Worm (Caenorhabditis elegans) whole organism, late embryonic: Measurements from ENCODE around the gene C54F6.3.

ENCODE experiments used
- C08G9.2 ChIP-seq: sonication (generic microtip); optimal IDR thresholded peaks from 2 replicates; lab custom pipeline; 2016; ENCODE audit warnings: mild to moderate bottlenecking, missing genetic modification characterization, moderate library complexity, missing compliant biosample characterization
- F13H6.1 ChIP-seq: sonication (generic microtip); optimal IDR thresholded peaks from 2 replicates; lab custom pipeline; 2016; ENCODE audit warnings: missing genetic modification characterization, missing compliant biosample characterization
- ama-1 ChIP-seq: fragments of 150-350 bp; optimal IDR thresholded peaks from 2 replicates; lab custom pipeline; 2014
- ceh-14 ChIP-seq: sonication (generic microtip); optimal IDR thresholded peaks from 2 replicates; lab custom pipeline; 2016; ENCODE audit warnings: missing genotype, missing genetic modification characterization, missing compliant biosample characterization
- ceh-18 ChIP-seq: sonication (generic microtip); optimal IDR thresholded peaks from 2 replicates; lab custom pipeline; 2016; ENCODE audit warnings: missing genetic modification characterization, missing compliant biosample characterization
- ceh-22 ChIP-seq: sonication (generic microtip); optimal IDR thresholded peaks from 2 replicates; lab custom pipeline; 2017; ENCODE audit warnings: missing biosample characterization, missing genetic modification characterization
- ceh-24 ChIP-seq: sonication (generic microtip); optimal IDR thresholded peaks from 2 replicates; lab custom pipeline; 2016; ENCODE audit warnings: mild to moderate bottlenecking, missing genetic modification characterization, missing compliant biosample characterization
- ceh-31 ChIP-seq: sonication (generic microtip); optimal IDR thresholded peaks from 2 replicates; lab custom pipeline; 2016; ENCODE audit warnings: missing genetic modification characterization, missing compliant biosample characterization
- ceh-45 ChIP-seq: fragments of 200-800 bp; sonication (Bioruptor generic); IDR thresholded peaks from 2 replicates; pipeline ENCODE4 v1.3.6; 2022; ENCODE audit warnings: missing genetic modification reagents, missing genetic modification characterization, missing compliant biosample characterization
- ceh-9 ChIP-seq: sonication (generic microtip); optimal IDR thresholded peaks from 2 replicates; lab custom pipeline; 2016; ENCODE audit warnings: mild to moderate bottlenecking, missing genetic modification characterization, inconsistent platforms, missing compliant biosample characterization
- che-1 ChIP-seq: sonication (generic microtip); optimal IDR thresholded peaks from 2 replicates; lab custom pipeline; 2016; ENCODE audit warnings: mild to moderate bottlenecking, missing genetic modification characterization, missing compliant biosample characterization
- dmd-4 ChIP-seq: sonication (generic microtip); optimal IDR thresholded peaks from 2 replicates; lab custom pipeline; 2016; ENCODE audit warnings: borderline replicate concordance, missing genetic modification characterization, missing compliant biosample characterization
- elt-4 ChIP-seq: sonication (generic microtip); optimal IDR thresholded peaks from 2 replicates; lab custom pipeline; 2016; ENCODE audit warnings: missing genetic modification characterization, missing compliant biosample characterization
- ets-4 ChIP-seq: sonication (generic microtip); optimal IDR thresholded peaks from 2 replicates; lab custom pipeline; 2016; ENCODE audit warnings: missing genetic modification characterization, missing compliant biosample characterization
- eyg-1 ChIP-seq: sonication (generic microtip); optimal IDR thresholded peaks from 2 replicates; lab custom pipeline; 2016; ENCODE audit warnings: missing genotype, missing genetic modification characterization, missing compliant biosample characterization
- fax-1 ChIP-seq: sonication (generic microtip); optimal IDR thresholded peaks from 2 replicates; lab custom pipeline; 2016; ENCODE audit warnings: missing genotype, missing genetic modification characterization, missing compliant biosample characterization
- fkh-10 ChIP-seq: fragments of 150-350 bp; optimal IDR thresholded peaks from 2 replicates; lab custom pipeline; 2014; ENCODE audit warnings: missing biosample characterization, missing genetic modification reagents, missing genetic modification characterization
- gmeb-2 ChIP-seq: sonication (generic microtip); optimal IDR thresholded peaks from 2 replicates; lab custom pipeline; 2016; ENCODE audit warnings: missing genetic modification characterization, inconsistent platforms, missing compliant biosample characterization
- hlh-15 ChIP-seq: sonication (generic microtip); optimal IDR thresholded peaks from 2 replicates; lab custom pipeline; 2016; ENCODE audit warnings: missing genetic modification characterization, missing compliant biosample characterization
- hlh-6 ChIP-seq: sonication (generic microtip); optimal IDR thresholded peaks from 2 replicates; lab custom pipeline; 2016; ENCODE audit warnings: missing genotype, missing genetic modification characterization, missing compliant biosample characterization
- hlh-8 ChIP-seq: sonication (generic microtip); optimal IDR thresholded peaks from 2 replicates; lab custom pipeline; 2016; ENCODE audit warnings: missing genotype, missing genetic modification characterization, missing compliant biosample characterization
- mec-3 ChIP-seq: sonication (generic microtip); optimal IDR thresholded peaks from 2 replicates; lab custom pipeline; 2016; ENCODE audit warnings: borderline replicate concordance, missing genetic modification characterization, missing compliant biosample characterization
- nfya-1 ChIP-seq: sonication (generic microtip); optimal IDR thresholded peaks from 2 replicates; lab custom pipeline; 2017; ENCODE audit warnings: missing genetic modification characterization, mild to moderate bottlenecking, missing compliant biosample characterization, antibody characterized with exemption, moderate library complexity
- nhr-11 ChIP-seq: fragments of 150-350 bp; optimal IDR thresholded peaks from 2 replicates; lab custom pipeline; 2014; ENCODE audit warnings: missing biosample characterization, missing genetic modification characterization
- nhr-232 ChIP-seq: sonication (generic microtip); optimal IDR thresholded peaks from 2 replicates; lab custom pipeline; 2016; ENCODE audit warnings: missing genetic modification characterization, missing compliant biosample characterization
- npax-4 ChIP-seq: sonication (generic microtip); optimal IDR thresholded peaks from 2 replicates; lab custom pipeline; 2016; ENCODE audit warnings: missing genetic modification characterization, missing compliant biosample characterization
- odd-2 ChIP-seq: sonication (generic microtip); optimal IDR thresholded peaks from 2 replicates; lab custom pipeline; 2017; ENCODE audit warnings: antibody characterized with exemption, mild to moderate bottlenecking, missing genetic modification characterization, missing compliant biosample characterization
- pag-3 ChIP-seq: sonication (generic microtip); optimal IDR thresholded peaks from 2 replicates; lab custom pipeline; 2016; ENCODE audit warnings: missing compliant biosample characterization, missing genetic modification characterization, borderline replicate concordance
- pha-2 ChIP-seq: sonication (generic microtip); optimal IDR thresholded peaks from 2 replicates; lab custom pipeline; 2017; ENCODE audit warnings: mild to moderate bottlenecking, missing genetic modification characterization, missing compliant biosample characterization
- pqm-1 ChIP-seq: sonication (generic microtip); optimal IDR thresholded peaks from 2 replicates; lab custom pipeline; 2016; ENCODE audit warnings: missing genetic modification characterization, missing compliant biosample characterization
- ref-2 ChIP-seq: sonication (generic microtip); optimal IDR thresholded peaks from 2 replicates; lab custom pipeline; 2016; ENCODE audit warnings: missing genetic modification characterization, missing compliant biosample characterization
- sdc-2 ChIP-seq: sonication (generic microtip); optimal IDR thresholded peaks from 2 replicates; lab custom pipeline; 2016; ENCODE audit warnings: missing genotype, missing genetic modification characterization, missing compliant biosample characterization
- sox-2 ChIP-seq: fragments of 200-800 bp; sonication (Bioruptor generic); IDR thresholded peaks from 2 replicates; pipeline ENCODE4 v1.3.6; 2022; ENCODE audit warnings: missing genetic modification reagents, missing genetic modification characterization, missing compliant biosample characterization
- tbx-2 ChIP-seq: sonication (generic microtip); optimal IDR thresholded peaks from 2 replicates; lab custom pipeline; 2016; ENCODE audit warnings: missing genetic modification characterization, missing compliant biosample characterization
- tbx-7 ChIP-seq: sonication (generic microtip); optimal IDR thresholded peaks from 2 replicates; lab custom pipeline; 2016; ENCODE audit warnings: missing genotype, missing genetic modification characterization, missing compliant biosample characterization
- ttx-3 ChIP-seq: sonication (generic microtip); optimal IDR thresholded peaks from 2 replicates; lab custom pipeline; 2016; ENCODE audit warnings: missing genetic modification reagents, missing genetic modification characterization, missing compliant biosample characterization
- unc-3 ChIP-seq, 2 experiments: fragments of 200-800 bp in 1 of 2; sonication (Bioruptor generic) in 1 of 2; sonication (generic microtip) in 1 of 2; conservative IDR thresholded peaks in 1 of 2; optimal IDR thresholded peaks in 1 of 2; 2 replicates each; pipeline versions ENCODE4 v1.3.6 to Lab custom; 2016 to 2022; ENCODE audit warnings: missing compliant biosample characterization in 2 of 2, missing genetic modification characterization in 2 of 2, missing genetic modification reagents in 1 of 2
- unc-42 ChIP-seq: sonication (generic microtip); optimal IDR thresholded peaks from 2 replicates; lab custom pipeline; 2016; ENCODE audit warnings: missing genotype, missing genetic modification characterization, missing compliant biosample characterization
- unc-55 ChIP-seq: sonication (generic microtip); optimal IDR thresholded peaks from 2 replicates; lab custom pipeline; 2017; ENCODE audit warnings: missing biosample characterization, missing genetic modification reagents, missing genetic modification characterization
- unc-86 ChIP-seq: sonication (generic microtip); optimal IDR thresholded peaks from 2 replicates; lab custom pipeline; 2016; ENCODE audit warnings: missing genetic modification characterization, missing compliant biosample characterization
- zip-5 ChIP-seq: sonication (generic microtip); optimal IDR thresholded peaks from 2 replicates; lab custom pipeline; 2016; ENCODE audit warnings: missing genetic modification characterization, missing compliant biosample characterization

C54F6.3 gene

DNA sequence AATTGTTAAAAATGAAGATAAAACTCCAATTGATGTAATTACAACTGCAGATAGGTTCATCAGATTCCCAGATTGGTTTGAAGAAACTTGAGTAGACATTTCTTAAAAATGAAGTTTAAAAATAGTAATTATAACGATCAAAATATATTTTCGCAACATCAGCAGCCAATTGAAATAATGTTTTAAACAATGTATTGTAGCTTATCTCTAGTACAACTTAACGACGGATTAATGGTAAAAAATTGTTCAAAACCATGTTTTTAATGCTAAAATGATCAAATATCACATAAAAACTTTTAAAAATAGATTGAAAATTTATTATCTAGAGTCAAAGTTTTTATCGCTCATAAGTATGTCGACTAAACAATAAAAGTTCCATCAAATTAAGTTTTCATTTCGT lies 37.9 kb upstream of the C54F6.3 start, which contains the start of gene srbc-11:
srbc-11 (minus strand) TSS at position 101 of the 400 bp plus-strand sequence.
- TF ChIP-seq sox-2 (GFP tag; lab: Robert Waterston, UW) (no peak), pha-2 (tag; lab: Kevin White, UChicago) (no peak), fax-1 (no peak), nfya-1 (tag; lab: Kevin White, UChicago) (no peak), ceh-14 (tag; lab: Kevin White, UChicago) (no peak), pag-3 (tag; lab: Kevin White, UChicago) (no peak), npax-4 (tag; lab: Kevin White, UChicago) (no peak), hlh-8 (tag; lab: Kevin White, UChicago) (no peak), ref-2 (tag; lab: Kevin White, UChicago) (no peak), ceh-45 (GFP tag; lab: Robert Waterston, UW) (no peak), F13H6.1 (tag; lab: Kevin White, UChicago) (no peak), odd-2 (tag; lab: Kevin White, UChicago) (no peak), ceh-24 (tag; lab: Kevin White, UChicago) (no peak), unc-55 (GFP tag; lab: Kevin White, UChicago) (no peak), mec-3 (no peak)
- TF ChIP-seq, all 69 proteins: peak for 0

DNA sequence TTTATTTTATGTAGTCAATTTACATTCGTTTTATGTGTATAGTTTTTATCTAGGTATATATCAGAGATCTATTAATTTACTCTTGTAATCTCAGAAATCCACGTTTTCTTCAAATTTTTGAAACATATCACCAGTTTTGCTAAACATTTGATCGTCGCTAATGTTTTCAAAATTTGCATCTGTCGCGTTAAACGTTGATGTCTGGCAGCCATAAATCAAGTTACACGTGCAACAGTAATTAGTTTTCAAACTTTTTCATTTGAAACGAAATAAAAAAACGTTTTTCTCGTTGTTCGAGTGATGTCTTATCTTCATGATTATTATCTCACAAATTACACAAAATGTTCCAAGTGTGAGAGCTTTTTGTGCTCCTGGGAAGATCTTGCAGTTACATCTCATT lies 35.6 kb upstream of the C54F6.3 start, which contains the start of gene srh-79:
srh-79 (plus strand) TSS at position 301 of the 400 bp plus-strand sequence.
- no peak for TF ChIP-seq ceh-24 (tag; lab: Kevin White, UChicago)
- no peak for TF ChIP-seq pag-3 (tag; lab: Kevin White, UChicago)
- TF ChIP-seq nhr-232: no peak
- no peak for TF ChIP-seq fkh-10 (GFP tag; lab: Kevin White, UChicago)
- TF ChIP-seq hlh-8 (tag; lab: Kevin White, UChicago): no peak
- TF ChIP-seq ceh-22 (tag; lab: Kevin White, UChicago): no peak
- no peak for TF ChIP-seq zip-5 (tag; lab: Kevin White, UChicago)

DNA sequence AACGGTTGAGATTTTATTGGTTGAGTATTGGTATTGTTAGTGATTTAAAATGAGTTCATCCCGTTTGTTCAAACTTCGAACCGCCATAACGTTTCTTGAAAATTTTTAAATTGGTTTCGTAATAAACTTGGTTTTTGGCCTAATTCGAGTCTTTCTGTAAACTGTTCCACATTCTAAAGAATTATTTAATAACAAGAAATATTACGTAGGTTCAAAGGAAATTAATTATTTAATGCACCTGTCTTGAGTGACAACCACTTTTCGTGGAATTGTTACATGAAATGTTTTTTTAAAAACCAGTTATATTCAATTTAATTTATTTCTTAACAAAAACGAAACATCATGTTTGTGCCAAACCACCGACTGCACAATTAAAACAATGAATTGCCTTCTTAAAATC lies 31.9 kb upstream of the C54F6.3 start:
- no peak for TF ChIP-seq sdc-2 (tag; lab: Kevin White, UChicago)
- TF ChIP-seq C08G9.2 (tag; lab: Kevin White, UChicago): no peak
- TF ChIP-seq npax-4 (tag; lab: Kevin White, UChicago): no peak
- no peak for TF ChIP-seq unc-55 (GFP tag; lab: Kevin White, UChicago)
- no peak for TF ChIP-seq odd-2 (tag; lab: Kevin White, UChicago)
- no peak for TF ChIP-seq eyg-1 (tag; lab: Kevin White, UChicago)
- TF ChIP-seq pag-3 (tag; lab: Kevin White, UChicago): no peak
- no peak for TF ChIP-seq pqm-1 (tag; lab: Kevin White, UChicago)
- no peak for TF ChIP-seq ttx-3 (tag; lab: Kevin White, UChicago)
- no peak for TF ChIP-seq ceh-22 (tag; lab: Kevin White, UChicago)
- TF ChIP-seq elt-4 (tag; lab: Kevin White, UChicago): no peak

DNA sequence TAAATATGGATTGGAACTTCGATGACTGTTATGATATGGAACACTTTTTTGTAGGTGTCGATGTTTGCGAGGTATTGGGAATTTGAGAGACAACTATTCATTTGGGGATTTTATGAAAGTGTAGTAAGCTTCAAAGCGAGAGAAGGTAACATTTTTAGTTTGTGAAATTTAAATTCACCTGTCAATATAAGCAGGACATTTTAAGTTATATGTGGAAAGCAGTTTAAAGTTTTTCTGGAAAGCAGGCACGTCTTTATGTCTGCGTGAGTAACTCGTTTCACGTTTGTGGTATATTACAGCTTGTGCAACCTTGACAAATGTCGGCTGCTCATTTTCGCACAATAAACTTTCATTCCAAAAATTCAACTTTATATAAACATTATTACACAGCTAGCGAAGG lies 28.8 kb upstream of the C54F6.3 start, which contains the start of gene srh-229:
srh-229 (minus strand) TSS at position 101 of the 400 bp plus-strand sequence.
- TF ChIP-seq nhr-11 (tag; lab: Kevin White, UChicago) (no peak), gmeb-2 (tag; lab: Kevin White, UChicago) (no peak), unc-55 (GFP tag; lab: Kevin White, UChicago) (no peak), ceh-31 (tag; lab: Kevin White, UChicago) (no peak), tbx-2 (no peak), unc-42 (no peak), ref-2 (tag; lab: Kevin White, UChicago) (no peak), ama-1 (lab: Kevin White, UChicago) (no peak), che-1 (no peak), hlh-15 (tag; lab: Kevin White, UChicago) (no peak)

DNA sequence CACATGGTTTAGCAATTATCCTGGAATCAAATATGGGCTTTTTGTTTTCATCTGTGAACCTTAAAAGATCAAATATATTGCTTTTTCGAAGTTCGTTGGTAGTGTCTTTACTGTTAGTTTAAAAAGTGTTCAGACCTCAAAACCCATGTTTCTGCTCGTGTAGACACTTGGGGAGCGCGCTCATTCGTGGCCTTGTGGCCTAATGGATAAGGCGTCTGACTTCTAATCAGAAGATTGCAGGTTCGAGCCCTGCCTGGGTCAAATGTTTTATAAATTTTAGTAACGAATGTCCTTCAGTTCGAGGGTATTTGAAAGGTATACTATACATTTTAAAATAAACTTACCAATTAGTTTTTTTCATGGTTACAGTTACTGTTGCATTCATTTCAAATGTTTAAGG lies 26.8 kb upstream of the C54F6.3 start:
- TF ChIP-seq ets-4 (tag; lab: Kevin White, UChicago) (no peak), unc-86 (tag; lab: Kevin White, UChicago) (no peak), tbx-7 (tag; lab: Kevin White, UChicago) (no peak), hlh-6 (tag; lab: Kevin White, UChicago) (no peak), pag-3 (tag; lab: Kevin White, UChicago) (no peak), ceh-18 (no peak), nhr-11 (tag; lab: Kevin White, UChicago) (no peak), dmd-4 (no peak), ceh-9 (no peak), unc-3 (GFP tag; conservative IDR thresholded peaks at IDR 0.05; lab: Robert Waterston, UW) (no peak), unc-3 (tag; optimal IDR thresholded peaks at IDR 0.05; lab: Kevin White, UChicago) (no peak)
- TF ChIP-seq, all 69 proteins: peak for 0
